Worm (Caenorhabditis elegans) whole organism, early embryonic: ENCODE measurements around the gene F13H8.3.

Experiments
- B0310.2 ChIP-seq: sonication (generic microtip); optimal IDR thresholded peaks from 2 replicates; lab custom pipeline; 2016; ENCODE audit warnings: mild to moderate bottlenecking, missing genetic modification characterization, missing compliant biosample characterization
- aly-1 ChIP-seq: sonication (generic microtip); optimal IDR thresholded peaks from 2 replicates; lab custom pipeline; 2016; ENCODE audit warnings: missing genetic modification characterization, missing compliant biosample characterization
- ama-1 ChIP-seq: fragments of 150-350 bp; optimal IDR thresholded peaks from 2 replicates; lab custom pipeline; 2014
- flt-1 ChIP-seq: fragments of 200-800 bp; sonication (Bioruptor generic); IDR thresholded peaks from 2 replicates; pipeline ENCODE4 v1.3.6; 2022; ENCODE audit warnings: missing genetic modification characterization, missing compliant biosample characterization
- hmg-4 ChIP-seq: fragments of 200-800 bp; sonication (Bioruptor generic); optimal IDR thresholded peaks from 2 replicates; lab custom pipeline; 2018; ENCODE audit warnings: mild to moderate bottlenecking, missing genetic modification characterization, missing compliant biosample characterization
- pes-1 ChIP-seq: fragments of 200-800 bp; sonication (Bioruptor generic); IDR thresholded peaks from 2 replicates; pipeline ENCODE4 v1.3.6; 2022; ENCODE audit warnings: missing genetic modification reagents, missing genetic modification characterization, missing compliant biosample characterization
- scrt-1 ChIP-seq: fragments of 200-800 bp; sonication (Bioruptor generic); IDR thresholded peaks from 2 replicates; pipeline ENCODE4 v1.3.6; 2022; ENCODE audit warnings: missing genetic modification characterization, missing compliant biosample characterization

ce11 chrII:6303209-6303740 is 39.5 kb downstream of the F13H8.3 start, which contains the start of gene C29F5.1:
- TF ChIP-seq ama-1 (no peak), scrt-1 (GFP tag; lab: Robert Waterston, UW) (no peak), aly-1 (tag; lab: Kevin White, UChicago) (no peak), flt-1 (GFP tag; lab: Robert Waterston, UW) (no peak), hmg-4 (GFP tag; lab: Kevin White, UChicago) (no peak), pes-1 (GFP tag; lab: Robert Waterston, UW) (no peak), B0310.2 (tag; lab: Kevin White, UChicago) (no peak)
